Worm (Caenorhabditis elegans) whole organism, L4/young adult: Measurements from ENCODE around the gene R05G9.1.
A peak's percentile ranks its signal among the peaks of the same experiment; 100 is the strongest.

Experiments used
- W03F9.2 ChIP-seq: fragments of 150-350 bp; optimal IDR thresholded peaks from 2 replicates; lab custom pipeline; 2014; ENCODE audit warnings: missing biosample characterization, missing genetic modification characterization
- dao-5 ChIP-seq: sonication (generic microtip); optimal IDR thresholded peaks from 2 replicates; lab custom pipeline; 2016; ENCODE audit warnings: missing genotype, missing genetic modification characterization, moderate library complexity, missing compliant biosample characterization
- him-1 ChIP-seq: sonication (generic microtip); optimal IDR thresholded peaks from 2 replicates; lab custom pipeline; 2016; ENCODE audit warnings: missing genotype, missing genetic modification reagents, missing genetic modification characterization, missing compliant biosample characterization

Gene R05G9.1

DNA sequence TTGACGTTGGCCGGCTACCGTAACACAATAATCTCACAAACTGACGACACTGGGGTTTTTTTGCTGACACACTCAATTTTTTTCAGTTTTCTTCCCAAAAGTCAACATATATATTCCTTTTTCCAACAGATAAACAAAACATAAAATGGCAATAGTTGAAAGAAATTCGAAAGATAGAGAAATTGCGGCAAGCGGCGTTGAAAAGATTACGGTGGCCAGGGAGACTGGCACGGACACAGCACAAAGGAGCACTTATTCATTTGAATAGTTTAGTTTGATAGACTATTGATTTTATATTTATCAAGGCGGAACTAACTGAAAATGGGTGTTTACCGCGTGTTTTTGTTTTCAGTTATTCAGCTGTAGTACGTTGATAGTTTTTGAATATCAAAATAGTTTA, 18.3 kb downstream of the R05G9.1 start, which contains the start of gene toe-2:
toe-2 (minus strand) TSS at position 70 of the 400 bp plus-strand sequence.
- TF ChIP-seq dao-5: no peak
- TF ChIP-seq him-1 (tag; lab: Kevin White, UChicago): no peak
- no peak for TF ChIP-seq W03F9.2 (tag; lab: Kevin White, UChicago)

ce11 chrII:6522622-6523254, 19.8 kb downstream of the R05G9.1 start:
- TF ChIP-seq him-1 (tag; lab: Kevin White, UChicago): no peak
- no peak for TF ChIP-seq W03F9.2 (tag; lab: Kevin White, UChicago)
- no peak for TF ChIP-seq dao-5

ce11 chrII:6523940-6524339, 21.0 kb downstream of the R05G9.1 start:
- TF ChIP-seq him-1 (tag; lab: Kevin White, UChicago) (no peak), W03F9.2 (tag; lab: Kevin White, UChicago) (no peak), dao-5 (no peak)

ce11 chrII:6524501-6524977, 21.6 kb downstream of the R05G9.1 start, which contains the start of gene C56E6.2:
C56E6.2 (plus strand) TSS chrII:6524927.
- TF ChIP-seq dao-5: no peak
- TF ChIP-seq him-1 (tag; lab: Kevin White, UChicago): no peak
- no peak for TF ChIP-seq W03F9.2 (tag; lab: Kevin White, UChicago)

ce11 chrII:6526136-6526684, 23.2 kb downstream of the R05G9.1 start:
- no peak for TF ChIP-seq W03F9.2 (tag; lab: Kevin White, UChicago)

DNA sequence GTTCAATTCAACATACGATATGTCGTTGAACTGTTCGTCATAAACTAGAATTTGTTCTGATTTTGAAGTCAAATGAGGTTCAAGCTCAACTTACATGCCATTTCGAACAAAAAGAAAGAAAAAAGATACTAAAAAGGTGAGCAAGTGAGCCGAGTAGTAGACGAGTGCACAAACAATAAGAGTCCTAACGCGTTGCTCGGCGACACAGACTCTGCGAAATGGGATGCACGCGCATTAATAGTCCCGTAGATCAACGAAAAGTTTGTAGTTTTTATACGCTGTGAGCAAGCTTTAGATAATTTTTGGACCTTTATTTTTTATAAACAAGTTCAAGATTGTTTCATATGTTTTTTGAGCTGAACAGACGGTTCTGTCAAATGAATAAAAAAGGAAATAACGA, 25.7 kb downstream of the R05G9.1 start, which contains the start of gene C56E6.4:
C56E6.4 (minus strand) TSS at position 101 of the 400 bp plus-strand sequence.
- TF ChIP-seq W03F9.2 (tag; lab: Kevin White, UChicago): no peak
- TF ChIP-seq dao-5: no peak

DNA sequence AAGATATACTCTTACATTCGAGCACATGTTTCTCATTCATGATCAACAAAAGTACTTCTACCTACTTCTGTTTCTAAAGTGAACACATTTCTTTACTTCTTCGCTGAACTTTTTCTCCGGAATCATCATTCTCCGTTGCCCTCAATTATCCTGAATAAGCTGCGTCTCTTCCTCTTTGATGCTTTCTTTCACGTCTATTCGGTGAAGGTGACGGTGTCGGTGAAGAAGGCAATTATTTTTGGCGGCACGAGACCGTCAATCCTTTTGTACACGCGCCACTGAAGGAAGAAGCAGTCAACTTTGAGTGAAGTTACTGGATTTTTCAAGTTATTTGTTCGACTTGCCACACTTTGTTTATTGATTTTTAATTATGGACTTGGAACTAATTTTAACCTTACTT, 28.6 kb downstream of the R05G9.1 start, which contains the start of gene abch-1:
abch-1 (minus strand) TSS at position 101 of the 400 bp plus-strand sequence.
- TF ChIP-seq dao-5 (no peak), W03F9.2 (tag; lab: Kevin White, UChicago) (no peak), him-1 (tag; lab: Kevin White, UChicago) (no peak)

ce11 chrII:6531940-6532339, 29.0 kb downstream of the R05G9.1 start, which contains the start of gene abcx-1:
abcx-1 (plus strand) TSS chrII:6532163.
- no peak for TF ChIP-seq him-1 (tag; lab: Kevin White, UChicago)
- no peak for TF ChIP-seq W03F9.2 (tag; lab: Kevin White, UChicago)
- no peak for TF ChIP-seq dao-5

ce11 chrII:6535957-6536424, 33.0 kb downstream of the R05G9.1 start, which contains the start of gene utp-20:
utp-20 (plus strand) TSS chrII:6536374.
- TF ChIP-seq him-1 (tag; lab: Kevin White, UChicago) (no peak), W03F9.2 (tag; lab: Kevin White, UChicago) (peak; percentile 62), dao-5 (no peak)

- TF ChIP-seq him-1 (tag; lab: Kevin White, UChicago) (no peak), dao-5 (no peak), W03F9.2 (tag; lab: Kevin White, UChicago) (no peak)
Observed at ce11 chrII:6544842-6545410, 42.0 kb downstream of the R05G9.1 start, which contains the start of gene lron-15. lron-15 (minus strand) TSS chrII:6544892.
